Worm (Caenorhabditis elegans) whole organism, L2 larva: ENCODE data around the gene T28H11.7.
"Not testable (repeated sequence)": the region's sequence is repeated elsewhere in the genome, so short reads cannot be mapped to it uniquely, and the experiment has no call there.

ENCODE experiments used
- F13H6.1 ChIP-seq: sonication (generic microtip); optimal IDR thresholded peaks from 2 replicates; lab custom pipeline; 2016; ENCODE audit warnings: missing genetic modification characterization, missing compliant biosample characterization
- Y55F3AM.14 ChIP-seq: fragments of 200-800 bp; sonication (Bioruptor generic); optimal IDR thresholded peaks from 2 replicates; lab custom pipeline; 2018; ENCODE audit warnings: mild to moderate bottlenecking, missing genetic modification characterization, missing compliant biosample characterization
- ZK546.5 ChIP-seq: sonication (generic microtip); optimal IDR thresholded peaks from 2 replicates; lab custom pipeline; 2017; ENCODE audit warnings: missing biosample characterization, missing genetic modification characterization
- alr-1 ChIP-seq: fragments of 150-350 bp; optimal IDR thresholded peaks from 2 replicates; lab custom pipeline; 2014; ENCODE audit warnings: missing biosample characterization, missing genetic modification characterization
- blmp-1 ChIP-seq: sonication (generic microtip); optimal IDR thresholded peaks from 2 replicates; lab custom pipeline; 2017; ENCODE audit warnings: missing genetic modification characterization, mild to moderate bottlenecking, missing compliant biosample characterization, antibody characterized with exemption, moderate library complexity; ENCODE audit not compliant: insufficient read depth
- ceh-16 ChIP-seq: fragments of 150-350 bp; optimal IDR thresholded peaks from 2 replicates; lab custom pipeline; 2014; ENCODE audit warnings: missing biosample characterization, missing genetic modification characterization
- ceh-82 ChIP-seq: fragments of 150-350 bp; optimal IDR thresholded peaks from 2 replicates; lab custom pipeline; 2014; ENCODE audit warnings: missing biosample characterization, missing genetic modification characterization
- egl-27 ChIP-seq: sonication (generic microtip); optimal IDR thresholded peaks from 3 replicates; lab custom pipeline; 2017; ENCODE audit warnings: missing biosample characterization, missing genetic modification reagents, missing genetic modification characterization
- elt-3 ChIP-seq: sonication (generic microtip); optimal IDR thresholded peaks from 2 replicates; lab custom pipeline; 2017; ENCODE audit warnings: missing biosample characterization, missing genetic modification characterization
- fos-1 ChIP-seq: fragments of 150-350 bp; optimal IDR thresholded peaks from 2 replicates; lab custom pipeline; 2014; ENCODE audit warnings: missing biosample characterization, missing genetic modification characterization
- lin-11 ChIP-seq: fragments of 150-350 bp; sonication (generic microtip); optimal IDR thresholded peaks from 2 replicates; lab custom pipeline; 2014; ENCODE audit warnings: missing biosample characterization, missing genetic modification characterization, inconsistent platforms, mixed read lengths
- lin-13 ChIP-seq: fragments of 150-350 bp; optimal IDR thresholded peaks from 2 replicates; lab custom pipeline; 2014; ENCODE audit warnings: missing biosample characterization, missing genetic modification reagents, missing genetic modification characterization
- lsy-2 ChIP-seq, 2 experiments: fragments of 150-350 bp in 1 of 2; sonication (generic microtip) in 1 of 2; optimal IDR thresholded peaks; 2 replicates each; lab custom pipeline; 2014 to 2017; ENCODE audit warnings: missing biosample characterization in 2 of 2, missing genetic modification characterization in 2 of 2
- mbf-1 ChIP-seq: sonication (generic microtip); optimal IDR thresholded peaks from 2 replicates; lab custom pipeline; 2017; ENCODE audit warnings: missing biosample characterization, missing genetic modification characterization
- mdl-1 ChIP-seq, 2 experiments: fragments of 150-350 bp in 1 of 2; sonication (generic microtip) in 1 of 2; optimal IDR thresholded peaks; 2 replicates each; lab custom pipeline; 2017; ENCODE audit warnings: missing biosample characterization in 2 of 2, missing genetic modification characterization in 2 of 2
- nhr-10 ChIP-seq: sonication (generic microtip); optimal IDR thresholded peaks from 2 replicates; lab custom pipeline; 2017; ENCODE audit warnings: missing biosample characterization, missing genetic modification characterization
- nhr-11 ChIP-seq: fragments of 150-350 bp; optimal IDR thresholded peaks from 2 replicates; lab custom pipeline; 2014; ENCODE audit warnings: missing biosample characterization, missing genetic modification characterization
- nhr-21 ChIP-seq: fragments of 150-350 bp; optimal IDR thresholded peaks from 2 replicates; lab custom pipeline; 2014; ENCODE audit warnings: missing biosample characterization, missing genetic modification characterization
- nhr-23 ChIP-seq: fragments of 150-350 bp; optimal IDR thresholded peaks from 2 replicates; lab custom pipeline; 2014; ENCODE audit warnings: missing biosample characterization, missing genetic modification reagents, missing genetic modification characterization
- nhr-237 ChIP-seq: fragments of 150-350 bp; optimal IDR thresholded peaks from 2 replicates; lab custom pipeline; 2014; ENCODE audit warnings: missing biosample characterization, missing genetic modification characterization
- nhr-25 ChIP-seq: fragments of 150-350 bp; sonication (generic microtip); optimal IDR thresholded peaks from 3 replicates; lab custom pipeline; 2014; ENCODE audit warnings: missing biosample characterization, missing genetic modification characterization
- nhr-77 ChIP-seq: fragments of 150-350 bp; optimal IDR thresholded peaks from 2 replicates; lab custom pipeline; 2014; ENCODE audit warnings: missing biosample characterization, missing genetic modification characterization
- peb-1 ChIP-seq: fragments of 150-350 bp; optimal IDR thresholded peaks from 2 replicates; lab custom pipeline; 2014; ENCODE audit warnings: missing biosample characterization, missing genetic modification characterization
- sem-4 ChIP-seq: fragments of 150-350 bp; optimal IDR thresholded peaks from 2 replicates; lab custom pipeline; 2014; ENCODE audit warnings: missing biosample characterization, missing genetic modification reagents, missing genetic modification characterization
- skn-1 ChIP-seq: sonication (generic microtip); optimal IDR thresholded peaks from 2 replicates; lab custom pipeline; 2017; ENCODE audit warnings: missing biosample characterization, missing genetic modification characterization
- sma-3 ChIP-seq: sonication (generic microtip); optimal IDR thresholded peaks from 2 replicates; lab custom pipeline; 2016; ENCODE audit warnings: missing genetic modification reagents, missing genetic modification characterization, missing compliant biosample characterization
- sma-9 ChIP-seq, 2 experiments: fragments of 150-350 bp in 1 of 2; sonication (generic microtip) in 1 of 2; optimal IDR thresholded peaks; 2 replicates each; lab custom pipeline; 2014 to 2016; ENCODE audit warnings: missing genetic modification characterization in 2 of 2, mild to moderate bottlenecking in 1 of 2, missing biosample characterization in 1 of 2, missing compliant biosample characterization in 1 of 2, missing genetic modification reagents in 1 of 2, moderate library complexity in 1 of 2
- snpc-4 ChIP-seq: fragments of 150-350 bp; optimal IDR thresholded peaks from 2 replicates; lab custom pipeline; 2014; ENCODE audit warnings: missing biosample characterization, missing genetic modification characterization
- unc-55 ChIP-seq: fragments of 150-350 bp; sonication (generic microtip); optimal IDR thresholded peaks from 3 replicates; lab custom pipeline; 2014; ENCODE audit warnings: missing biosample characterization, missing genetic modification reagents, missing genetic modification characterization
- zag-1 ChIP-seq: fragments of 150-350 bp; optimal IDR thresholded peaks from 2 replicates; lab custom pipeline; 2014; ENCODE audit warnings: missing biosample characterization, missing genetic modification characterization
- ztf-1 ChIP-seq: fragments of 200-800 bp; sonication (Bioruptor generic); conservative IDR thresholded peaks from 2 replicates; pipeline ENCODE4 v1.3.6; 2022; ENCODE audit warnings: missing genetic modification characterization, missing compliant biosample characterization
- ztf-11 ChIP-seq: sonication (generic microtip); optimal IDR thresholded peaks from 2 replicates; lab custom pipeline; 2017; ENCODE audit warnings: missing biosample characterization, missing genetic modification characterization
- ztf-4 ChIP-seq: fragments of 150-350 bp; optimal IDR thresholded peaks from 2 replicates; lab custom pipeline; 2014; ENCODE audit warnings: missing biosample characterization, missing genetic modification characterization

Gene T28H11.7

ce11 chrIV:5020533-5020932, 3.6 kb upstream of the T28H11.7 start, which contains the start of gene T28H11.8:
TSS of gene T28H11.8 (minus strand) at chrIV:5020633.
- TF ChIP-seq skn-1 (tag; lab: Kevin White, UChicago) (no peak), lin-11 (tag; lab: Kevin White, UChicago) (no peak), mbf-1 (tag; lab: Kevin White, UChicago) (no peak), nhr-237 (tag; lab: Kevin White, UChicago) (no peak), ceh-16 (tag; lab: Kevin White, UChicago) (no peak), ztf-11 (tag; lab: Kevin White, UChicago) (no peak), unc-55 (GFP tag; lab: Kevin White, UChicago) (no peak), ZK546.5 (tag; lab: Kevin White, UChicago) (no peak), nhr-77 (tag; lab: Kevin White, UChicago) (no peak), elt-3 (no peak), zag-1 (tag; lab: Kevin White, UChicago) (no peak), nhr-23 (tag; lab: Kevin White, UChicago) (no peak)

DNA sequence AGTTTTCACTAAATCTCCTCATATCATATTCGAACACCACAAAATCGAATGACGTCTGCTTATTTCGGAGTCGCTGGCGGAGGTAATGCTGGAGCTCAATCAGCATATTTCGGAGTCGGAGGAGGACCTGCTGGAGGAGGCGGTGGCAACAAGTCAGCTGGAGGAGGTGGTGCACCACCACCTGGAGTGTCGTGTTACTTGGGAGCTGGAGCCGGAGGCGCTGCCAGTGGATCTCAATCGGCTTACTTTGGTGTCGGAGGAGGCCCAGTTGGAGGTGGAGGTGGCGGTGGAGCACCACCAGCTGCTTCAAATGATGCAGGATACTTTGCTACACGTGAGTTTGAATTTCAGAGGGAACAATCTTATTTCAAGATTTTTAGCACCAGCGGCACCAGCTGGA, 514 bp downstream of the T28H11.7 start, which contains the start of gene ssq-4:
ssq-4 (plus strand) TSS at position 19 of the 400 bp plus-strand sequence.
- not testable (repeated sequence) for TF ChIP-seq blmp-1 (tag; lab: Kevin White, UChicago); sma-3; nhr-10 (tag; lab: Kevin White, UChicago)

DNA sequence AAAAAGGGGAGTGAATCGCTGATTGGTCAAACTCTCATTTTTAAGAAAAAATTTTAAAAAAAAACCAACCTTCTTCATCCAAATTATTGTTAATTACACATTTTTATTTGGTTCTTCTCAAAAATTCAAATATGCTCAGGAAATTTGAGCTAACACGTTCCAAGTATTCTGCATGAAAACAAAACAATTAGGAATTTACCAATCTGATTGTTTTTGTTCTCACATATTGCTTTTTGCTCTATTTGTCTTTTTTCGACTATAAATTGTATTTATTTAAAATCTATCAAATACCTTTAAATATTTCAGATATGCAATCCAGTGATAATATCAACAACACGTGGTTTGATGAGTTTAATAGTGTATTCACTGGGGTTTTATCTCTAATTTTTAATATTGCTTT, 4.7 kb downstream of the T28H11.7 start, which contains the start of gene srm-1:
srm-1 (plus strand) TSS at position 301 of the 400 bp plus-strand sequence.
- TF ChIP-seq sma-9 (GFP tag; optimal IDR thresholded peaks at IDR 0.05; lab: Kevin White, UChicago) (no peak), sma-9 (tag; optimal IDR thresholded peaks at IDR 0.05; lab: Kevin White, UChicago) (no peak), ZK546.5 (tag; lab: Kevin White, UChicago) (no peak), nhr-21 (tag; lab: Kevin White, UChicago) (no peak), ztf-4 (no peak), nhr-237 (tag; lab: Kevin White, UChicago) (no peak), nhr-23 (tag; lab: Kevin White, UChicago) (no peak), nhr-10 (tag; lab: Kevin White, UChicago) (no peak), sem-4 (no peak), snpc-4 (no peak), F13H6.1 (no peak), fos-1 (no peak), ceh-16 (tag; lab: Kevin White, UChicago) (no peak), nhr-11 (tag; lab: Kevin White, UChicago) (no peak), nhr-77 (tag; lab: Kevin White, UChicago) (no peak), sma-3 (no peak), lin-13 (no peak), ceh-82 (tag; lab: Kevin White, UChicago) (no peak), lin-11 (tag; lab: Kevin White, UChicago) (no peak)
- TF ChIP-seq, all 48 proteins: peak for 0

- TF ChIP-seq zag-1 (tag; lab: Kevin White, UChicago) (no peak), sma-3 (no peak), Y55F3AM.14 (GFP tag; lab: Kevin White, UChicago) (no peak), ztf-1 (no peak), mdl-1 (tag; optimal IDR thresholded peaks at IDR 0.05; lab: Kevin White, UChicago) (no peak), lin-13 (no peak), F13H6.1 (no peak), skn-1 (tag; lab: Kevin White, UChicago) (no peak), mbf-1 (tag; lab: Kevin White, UChicago) (no peak), nhr-25 (tag; lab: Kevin White, UChicago) (no peak), elt-3 (no peak), egl-27 (tag; lab: Kevin White, UChicago) (no peak), ztf-11 (tag; lab: Kevin White, UChicago) (no peak)
These were observed 8.6 kb downstream of the T28H11.7 start, which contains the start of gene srm-2 for ce11 chrIV:5008378-5008777. TSS of gene srm-2 (plus strand) at chrIV:5008678.

ce11 chrIV:5005154-5005553, 11.8 kb downstream of the T28H11.7 start:
- TF ChIP-seq ztf-4 (no peak), ztf-11 (tag; lab: Kevin White, UChicago) (no peak), nhr-237 (tag; lab: Kevin White, UChicago) (no peak), nhr-25 (tag; lab: Kevin White, UChicago) (no peak), snpc-4 (no peak), lsy-2 (tag; optimal IDR thresholded peaks at IDR 0.05; lab: Kevin White, UChicago) (no peak), Y55F3AM.14 (GFP tag; lab: Kevin White, UChicago) (no peak), alr-1 (tag; lab: Kevin White, UChicago) (no peak), elt-3 (no peak), nhr-10 (tag; lab: Kevin White, UChicago) (no peak), peb-1 (no peak)
